Worm (Caenorhabditis elegans) whole organism, L4/young adult: Measurements from ENCODE around the gene F59B10.4.
A peak's percentile ranks its signal among the peaks of the same experiment; 100 is the strongest.

Experiments
- W03F9.2 ChIP-seq: fragments of 150-350 bp; optimal IDR thresholded peaks from 2 replicates; lab custom pipeline; 2014; ENCODE audit warnings: missing biosample characterization, missing genetic modification characterization
- dao-5 ChIP-seq: sonication (generic microtip); optimal IDR thresholded peaks from 2 replicates; lab custom pipeline; 2016; ENCODE audit warnings: missing genotype, missing genetic modification characterization, moderate library complexity, missing compliant biosample characterization
- him-1 ChIP-seq: sonication (generic microtip); optimal IDR thresholded peaks from 2 replicates; lab custom pipeline; 2016; ENCODE audit warnings: missing genotype, missing genetic modification reagents, missing genetic modification characterization, missing compliant biosample characterization

F59B10.4 gene

DNA sequence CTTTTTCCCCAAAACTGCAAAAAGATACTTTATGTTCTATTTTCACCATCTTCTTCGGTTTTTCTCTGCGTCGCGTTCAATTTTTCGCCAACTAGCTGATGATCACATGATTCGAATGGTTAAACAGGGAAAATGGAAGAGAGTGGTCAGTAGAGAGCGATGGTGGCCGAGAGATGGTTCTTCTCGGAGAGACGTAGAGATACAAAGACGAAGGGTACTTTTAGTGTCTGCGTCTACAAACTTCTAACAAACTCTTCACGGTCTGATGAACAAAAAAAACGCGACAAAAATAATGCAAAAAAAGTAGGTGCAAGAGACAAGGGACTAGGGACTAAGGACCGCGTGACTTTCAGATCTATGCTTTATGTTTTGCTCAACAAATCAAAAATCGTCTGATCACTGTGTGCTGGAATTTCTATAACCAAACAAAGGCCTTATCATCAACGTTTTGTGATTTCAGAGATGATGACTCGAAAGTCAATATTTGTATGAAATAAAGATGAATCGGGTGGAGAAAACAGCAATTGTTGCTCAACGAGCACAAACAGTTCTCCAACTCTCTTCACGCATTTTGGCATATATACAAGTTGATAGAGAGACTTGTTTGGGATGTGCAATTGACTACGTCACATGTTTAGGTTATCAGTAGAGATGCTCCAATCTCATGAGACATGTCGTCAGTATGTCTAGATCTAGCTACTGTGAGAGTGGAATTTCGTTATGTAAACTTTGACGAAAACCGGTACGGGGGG is 33.2 kb upstream of the F59B10.4 start:
- TF ChIP-seq dao-5 (tag; lab: Kevin White, UChicago) (no peak), W03F9.2 (tag; lab: Kevin White, UChicago) (peak; percentile 81), him-1 (peak; percentile 84)

DNA sequence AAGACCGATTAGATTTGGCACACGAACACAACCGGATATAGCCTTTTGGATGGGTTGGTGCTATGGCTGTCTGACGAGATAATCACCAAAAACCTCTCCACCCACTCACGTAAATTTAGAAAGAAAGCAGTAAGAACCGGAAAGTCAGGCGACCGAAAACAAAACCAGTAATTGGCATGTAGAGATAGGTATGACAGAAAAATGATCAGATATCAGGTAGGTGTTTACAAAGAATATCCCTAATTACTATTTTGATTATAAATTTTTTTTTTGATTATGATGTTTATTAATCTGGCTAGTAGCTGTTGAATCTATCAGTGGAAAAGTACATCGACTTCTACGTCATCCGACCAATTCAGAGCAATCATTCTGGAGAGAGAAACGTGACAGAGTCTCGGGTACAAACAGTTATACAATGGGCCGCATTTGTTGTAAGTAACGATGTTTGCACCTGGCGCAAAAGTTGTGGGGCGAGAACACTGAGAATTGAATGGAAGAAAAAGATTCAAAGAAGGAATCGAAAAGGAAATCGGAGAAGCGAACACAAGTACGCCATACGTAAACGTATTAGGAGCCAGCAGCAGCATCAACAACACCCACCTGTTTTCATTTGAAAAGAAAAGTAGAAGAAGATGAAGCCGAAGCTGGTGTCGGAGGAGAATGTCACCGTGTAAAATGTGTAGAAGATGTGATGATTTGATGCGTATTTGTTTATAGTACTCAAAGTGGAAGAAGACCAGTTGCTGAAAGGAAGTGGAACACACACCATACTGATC is 32.1 kb upstream of the F59B10.4 start:
- TF ChIP-seq W03F9.2 (tag; lab: Kevin White, UChicago) (no peak), dao-5 (tag; lab: Kevin White, UChicago) (no peak), him-1 (no peak)

- TF ChIP-seq him-1 (no peak), dao-5 (tag; lab: Kevin White, UChicago) (no peak), W03F9.2 (tag; lab: Kevin White, UChicago) (no peak)
Measured at ce11 chrII:10550173-10550572, 31.3 kb upstream of the F59B10.4 start.

ce11 chrII:10548778-10549671 is 30.1 kb upstream of the F59B10.4 start:
- TF ChIP-seq dao-5 (tag; lab: Kevin White, UChicago): no peak
- peak; percentile 58 for TF ChIP-seq W03F9.2 (tag; lab: Kevin White, UChicago)
- peak; percentile 80 for TF ChIP-seq him-1

DNA sequence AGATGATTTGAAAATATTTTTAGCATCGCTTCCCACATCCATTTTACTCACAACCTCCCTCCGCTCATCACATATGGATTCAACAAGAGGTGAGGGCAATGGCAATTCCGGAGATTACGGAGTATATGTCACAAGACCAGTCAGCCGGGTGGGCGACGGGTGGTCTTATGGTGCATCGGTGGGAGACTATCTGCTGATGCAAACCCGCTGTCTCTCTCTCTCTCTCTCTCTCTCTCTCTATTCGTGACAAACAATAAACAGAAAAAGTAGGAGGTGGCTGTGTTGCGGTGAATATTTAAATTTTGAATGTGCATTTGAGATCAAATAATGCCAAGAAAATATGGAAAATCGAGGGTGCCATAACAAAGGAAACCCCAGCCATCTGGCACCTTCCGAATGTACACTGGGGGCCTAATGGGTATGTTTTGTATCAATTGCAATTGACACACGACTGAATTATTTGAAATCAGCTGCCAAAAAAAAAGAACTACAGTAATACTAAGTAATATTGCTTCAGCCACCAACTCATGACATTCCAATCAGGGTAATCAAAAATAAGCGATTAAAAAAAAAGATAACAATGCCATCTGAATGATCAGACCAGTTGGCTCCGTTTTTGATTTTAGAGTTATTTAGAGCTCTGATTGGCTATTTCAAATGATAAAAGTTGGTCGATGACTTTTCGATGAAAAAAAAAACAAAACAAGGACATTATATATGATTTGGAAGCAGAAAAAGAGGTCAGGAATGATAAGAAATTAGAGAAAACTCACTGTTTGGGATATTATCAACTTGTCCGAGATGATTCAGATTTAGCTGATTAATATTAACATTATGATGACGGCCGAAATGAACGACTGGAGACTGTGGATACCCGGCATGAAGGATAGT is 29.1 kb upstream of the F59B10.4 start:
- TF ChIP-seq W03F9.2 (tag; lab: Kevin White, UChicago) (no peak), dao-5 (tag; lab: Kevin White, UChicago) (no peak), him-1 (no peak)

DNA sequence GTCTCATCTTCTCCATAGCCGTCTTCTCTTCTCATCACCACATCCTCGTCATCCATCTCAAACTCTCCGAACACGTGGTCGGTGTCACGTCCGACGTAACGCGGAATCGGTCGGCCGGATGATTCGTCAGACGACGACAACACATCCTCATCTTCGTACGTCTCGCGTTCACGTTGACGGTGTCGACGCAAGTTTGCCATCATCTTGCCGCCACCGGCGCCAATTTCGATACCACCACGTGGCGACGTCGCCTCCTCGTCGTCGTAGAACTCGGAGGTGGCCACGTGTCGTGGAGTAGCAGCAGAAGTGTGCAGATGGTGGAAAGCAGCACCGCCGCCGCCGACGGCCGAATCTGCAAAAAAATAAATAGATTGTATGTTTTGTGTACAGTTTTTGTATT is 28.4 kb upstream of the F59B10.4 start:
- TF ChIP-seq him-1: no peak
- TF ChIP-seq dao-5 (tag; lab: Kevin White, UChicago): no peak
- TF ChIP-seq W03F9.2 (tag; lab: Kevin White, UChicago): no peak

- TF ChIP-seq W03F9.2 (tag; lab: Kevin White, UChicago) (no peak), him-1 (no peak), dao-5 (tag; lab: Kevin White, UChicago) (no peak)
Measured at ce11 chrII:10546784-10547087, 27.8 kb upstream of the F59B10.4 start.

- TF ChIP-seq dao-5 (tag; lab: Kevin White, UChicago) (no peak), W03F9.2 (tag; lab: Kevin White, UChicago) (no peak), him-1 (no peak)
Measured at ce11 chrII:10545924-10546783, 27.2 kb upstream of the F59B10.4 start.

DNA sequence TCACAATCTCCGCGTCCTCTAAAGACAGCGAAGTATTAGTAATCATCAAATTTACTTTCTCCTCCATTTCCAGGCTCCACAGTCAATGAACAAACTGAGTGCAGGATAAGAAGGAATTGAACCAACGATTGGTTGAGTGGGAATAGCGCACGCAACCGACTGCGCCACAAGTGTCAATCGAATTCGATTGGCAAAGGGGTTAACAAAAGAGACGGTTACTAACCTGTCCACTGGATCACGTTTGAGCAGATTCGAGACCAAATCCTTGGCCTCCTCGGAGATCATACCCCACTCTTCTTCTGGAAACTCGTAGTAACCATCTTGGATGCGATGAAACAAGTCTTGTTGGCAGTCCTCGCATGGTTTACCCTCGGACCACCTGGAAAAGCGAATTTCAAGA is 26.3 kb upstream of the F59B10.4 start:
- TF ChIP-seq him-1 (no peak), dao-5 (tag; lab: Kevin White, UChicago) (no peak), W03F9.2 (tag; lab: Kevin White, UChicago) (no peak)

DNA sequence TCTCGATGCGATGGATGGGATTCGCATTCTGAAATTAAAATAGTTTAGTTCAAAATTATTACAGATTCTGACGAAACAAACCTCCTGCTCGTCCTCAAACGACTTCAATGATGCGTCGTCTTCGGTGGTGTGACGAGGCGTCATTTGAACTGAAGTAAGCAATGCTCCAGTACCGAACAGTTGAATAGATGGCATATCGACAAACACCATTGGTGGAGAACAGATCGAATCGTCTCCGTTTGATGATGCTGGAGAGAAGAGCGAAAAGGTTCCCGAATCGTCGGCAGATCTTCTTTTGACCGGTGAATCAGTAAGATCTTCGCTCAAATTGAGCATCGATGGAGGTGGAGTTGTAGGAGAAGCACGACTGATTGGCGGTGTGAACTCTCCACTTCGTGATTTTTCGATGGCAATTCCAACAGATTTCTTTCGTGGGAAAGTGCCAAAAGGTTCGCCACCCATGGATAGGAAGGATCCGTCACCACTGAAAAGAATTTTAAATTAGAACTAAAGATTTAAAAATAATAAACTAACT is 25.5 kb upstream of the F59B10.4 start:
- no peak for TF ChIP-seq dao-5 (tag; lab: Kevin White, UChicago)
- no peak for TF ChIP-seq him-1
- peak; percentile 8 for TF ChIP-seq W03F9.2 (tag; lab: Kevin White, UChicago)

DNA sequence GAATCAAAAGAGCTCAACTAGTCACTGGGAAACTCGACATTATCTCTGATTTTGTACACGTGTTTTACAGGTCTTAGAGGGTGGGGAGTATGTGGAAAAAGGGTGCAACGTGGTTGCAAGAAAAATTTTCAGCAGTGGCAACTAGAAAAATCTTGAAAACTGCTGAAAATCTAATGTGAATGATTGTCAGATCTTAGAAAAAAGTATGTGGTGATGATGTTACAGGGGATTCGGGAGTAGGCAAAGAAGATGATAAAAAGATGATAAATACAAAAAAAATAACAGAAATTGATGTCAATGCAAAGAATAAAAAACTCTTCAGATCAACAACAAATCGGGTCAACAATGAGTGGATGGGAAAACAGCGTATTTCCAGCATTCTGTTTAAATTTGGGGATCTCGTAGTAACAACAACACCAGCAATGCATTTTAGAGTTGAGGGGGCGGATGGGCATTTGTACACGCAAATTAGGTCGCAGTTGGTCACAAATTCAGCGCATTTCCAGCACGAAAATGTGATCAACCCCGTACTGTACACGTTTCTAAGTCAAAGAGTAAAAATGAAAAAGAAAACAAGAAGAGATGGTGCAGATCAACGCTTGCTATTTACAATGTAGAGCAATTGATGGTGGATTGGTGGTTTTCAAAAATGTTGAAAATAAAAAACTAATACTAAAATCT is 24.7 kb upstream of the F59B10.4 start:
- no peak for TF ChIP-seq dao-5 (tag; lab: Kevin White, UChicago)
- TF ChIP-seq W03F9.2 (tag; lab: Kevin White, UChicago): no peak
- peak; percentile 24 for TF ChIP-seq him-1
